Worm (Caenorhabditis elegans) whole organism, young adult: Measurements from ENCODE around the gene gst-44.

ENCODE experiments used
- D2030.7 ChIP-seq: fragments of 200-800 bp; sonication (Bioruptor generic); IDR thresholded peaks from 2 replicates; pipeline ENCODE4 v1.3.6; 2022; ENCODE audit warnings: missing genetic modification reagents, missing genetic modification characterization, missing compliant biosample characterization
- F22D6.2 ChIP-seq: sonication (generic microtip); optimal IDR thresholded peaks from 2 replicates; lab custom pipeline; 2016; ENCODE audit warnings: mild to moderate bottlenecking, missing genetic modification characterization, missing compliant biosample characterization
- T26A5.8 ChIP-seq: sonication (generic microtip); optimal IDR thresholded peaks from 2 replicates; lab custom pipeline; 2016; ENCODE audit warnings: missing genetic modification characterization, missing compliant biosample characterization
- Y56A3A.18 ChIP-seq: fragments of 200-800 bp; sonication (Bioruptor generic); IDR thresholded peaks from 2 replicates; pipeline ENCODE4 v1.3.6; 2022; ENCODE audit warnings: missing genetic modification reagents, missing genetic modification characterization, missing compliant biosample characterization
- aptf-2 ChIP-seq: fragments of 200-800 bp; sonication (Bioruptor generic); conservative IDR thresholded peaks from 2 replicates; pipeline ENCODE4 v1.3.6; 2022; ENCODE audit warnings: missing genetic modification reagents, missing genetic modification characterization, missing compliant biosample characterization
- athp-1 ChIP-seq: sonication (generic microtip); optimal IDR thresholded peaks from 2 replicates; lab custom pipeline; 2017; ENCODE audit warnings: mild to moderate bottlenecking, missing genetic modification characterization, missing compliant biosample characterization
- ccch-3 ChIP-seq: fragments of 200-800 bp; sonication (Bioruptor generic); optimal IDR thresholded peaks from 2 replicates; lab custom pipeline; 2018; ENCODE audit warnings: mild to moderate bottlenecking, missing genetic modification characterization, missing compliant biosample characterization
- cebp-1 ChIP-seq, 2 experiments: fragments of 200-800 bp in 1 of 2; sonication (Bioruptor generic) in 1 of 2; sonication (generic microtip) in 1 of 2; IDR thresholded peaks in 1 of 2; optimal IDR thresholded peaks in 1 of 2; 2 replicates each; pipeline versions ENCODE4 v1.3.6 to Lab custom; 2017 to 2022; ENCODE audit warnings: missing compliant biosample characterization in 2 of 2, missing genetic modification characterization in 2 of 2, mild to moderate bottlenecking in 1 of 2, missing genetic modification reagents in 1 of 2, moderate library complexity in 1 of 2
- ceh-58 ChIP-seq: fragments of 200-800 bp; sonication (Bioruptor generic); IDR thresholded peaks from 2 replicates; pipeline ENCODE4 v1.3.6; 2022; ENCODE audit warnings: missing genetic modification characterization, missing compliant biosample characterization
- madf-8 ChIP-seq: fragments of 200-800 bp; sonication (Bioruptor generic); conservative IDR thresholded peaks from 2 replicates; pipeline ENCODE4 v1.3.6; 2022; ENCODE audit warnings: missing genetic modification reagents, missing genetic modification characterization, missing compliant biosample characterization
- mel-28 ChIP-seq: sonication (generic microtip); optimal IDR thresholded peaks from 2 replicates; lab custom pipeline; 2016; ENCODE audit warnings: borderline replicate concordance, mild to moderate bottlenecking, missing genetic modification characterization, missing compliant biosample characterization
- mxl-1 ChIP-seq: sonication (generic microtip); optimal IDR thresholded peaks from 2 replicates; lab custom pipeline; 2016; ENCODE audit warnings: missing genetic modification characterization, missing compliant biosample characterization
- nhr-90 ChIP-seq: sonication (generic microtip); optimal IDR thresholded peaks from 2 replicates; lab custom pipeline; 2016; ENCODE audit warnings: missing genotype, mild to moderate bottlenecking, missing genetic modification characterization, missing compliant biosample characterization
- sea-2 ChIP-seq: fragments of 200-800 bp; sonication (Bioruptor generic); IDR thresholded peaks from 2 replicates; pipeline ENCODE4 v1.3.6; 2022; ENCODE audit warnings: missing genetic modification characterization, missing compliant biosample characterization
- tbp1 ChIP-seq: fragments of 200-800 bp; sonication (Bioruptor generic); optimal IDR thresholded peaks from 2 replicates; lab custom pipeline; 2018; ENCODE audit warnings: mild to moderate bottlenecking, missing genetic modification characterization, missing compliant biosample characterization
- ztf-22 ChIP-seq: fragments of 200-800 bp; sonication (Bioruptor generic); optimal IDR thresholded peaks from 2 replicates; lab custom pipeline; 2018; ENCODE audit warnings: mild to moderate bottlenecking, missing genetic modification characterization, moderate library complexity, missing compliant biosample characterization

gst-44 gene

DNA sequence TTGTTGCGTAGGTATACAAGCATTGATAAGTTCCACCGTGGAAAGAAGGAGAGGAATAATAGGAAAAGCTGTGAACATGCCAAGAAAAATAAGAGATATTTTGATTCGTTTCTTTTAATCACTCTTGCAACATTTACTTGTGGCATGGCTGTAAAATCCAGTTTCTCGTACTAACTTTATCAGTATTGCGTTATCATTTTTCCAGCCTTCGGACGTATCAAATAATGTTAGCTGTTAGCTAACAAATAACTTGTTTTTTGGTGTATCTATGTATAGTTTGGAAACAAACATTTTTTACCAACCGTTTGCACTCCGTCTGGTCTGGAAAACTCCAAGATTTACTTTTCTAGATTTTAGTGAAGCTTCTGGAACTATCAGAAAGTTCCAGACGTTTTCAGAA, 42.8 kb downstream of the gst-44 start, which contains the start of gene clec-234 (continued):
- no peak for TF ChIP-seq madf-8
- no peak for TF ChIP-seq athp-1 (tag; lab: Kevin White, UChicago)
- no peak for TF ChIP-seq mel-28 (tag; lab: Kevin White, UChicago)
- TF ChIP-seq sea-2 (GFP tag; lab: Robert Waterston, UW) = no peak

DNA sequence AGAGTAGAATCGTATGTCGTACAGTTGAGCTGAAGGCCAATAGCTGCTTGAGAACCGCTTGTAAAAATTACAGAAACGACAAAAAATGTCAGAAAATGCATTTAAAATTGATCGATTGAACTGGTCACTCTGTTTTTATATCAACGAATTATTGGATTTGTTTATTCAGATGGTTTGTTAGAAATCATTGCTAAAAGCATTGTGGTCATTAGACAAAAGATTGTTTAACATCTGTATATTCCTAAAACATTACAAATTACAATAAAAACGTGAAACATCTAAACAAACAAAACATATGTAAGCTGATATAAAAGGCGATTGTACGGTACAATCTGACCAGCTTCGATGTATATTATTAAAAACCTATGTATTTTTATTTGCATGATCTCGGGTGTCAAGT, 44.8 kb downstream of the gst-44 start, which contains the start of the genes F26D2.13 and F26D2.14:
F26D2.13 (minus strand) TSS at position 101 of the 400 bp plus-strand sequence.
F26D2.14 (plus strand) TSS at position 346 of the 400 bp plus-strand sequence.
- TF ChIP-seq Y56A3A.18 = no peak

DNA sequence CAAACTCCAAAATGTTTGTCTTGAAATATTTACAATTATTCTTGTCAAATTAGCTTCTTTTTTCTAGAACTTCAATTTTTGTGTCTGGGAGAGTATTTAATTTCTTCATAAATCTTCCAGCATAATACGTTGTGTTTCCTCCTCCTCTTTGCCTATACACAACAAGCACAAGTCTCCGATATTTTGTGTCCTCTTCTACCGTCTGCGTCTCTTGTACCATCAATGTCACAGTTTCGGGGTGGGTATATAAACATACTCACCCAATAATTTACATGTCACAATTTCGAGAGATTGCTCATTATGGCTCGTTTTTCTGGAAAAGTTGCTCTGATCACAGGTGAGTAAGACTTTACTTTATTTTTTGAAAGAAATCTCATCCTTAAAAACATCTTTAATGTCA, 46.9 kb downstream of the gst-44 start, which contains the start of gene F26D2.15:
F26D2.15 (plus strand) TSS at position 301 of the 400 bp plus-strand sequence.
- TF ChIP-seq ceh-58 (GFP tag; lab: Robert Waterston, UW) (no peak), tbp1 (no peak), mxl-1 (no peak), F22D6.2 (tag; lab: Kevin White, UChicago) (no peak), T26A5.8 (no peak), aptf-2 (GFP tag; lab: Robert Waterston, UW) (no peak), ztf-22 (GFP tag; lab: Kevin White, UChicago) (no peak), D2030.7 (GFP tag; lab: Robert Waterston, UW) (no peak), ccch-3 (GFP tag; lab: Kevin White, UChicago) (no peak), nhr-90 (tag; lab: Kevin White, UChicago) (no peak), cebp-1 (GFP tag; IDR thresholded peaks at IDR 0.05; lab: Robert Waterston, UW) (no peak), cebp-1 (tag; optimal IDR thresholded peaks at IDR 0.05; lab: Kevin White, UChicago) (no peak)
